Worm (Caenorhabditis elegans) whole organism, L3 larva: Measurements from ENCODE around the gene C34D4.3.

Experiments
- elt-3 ChIP-seq, 3 experiments: fragments of 150-350 bp in 1 of 3; sonication (generic microtip) in 2 of 3; optimal IDR thresholded peaks; 2 replicates in 2 of 3; 4 replicates in 1 of 3; lab custom pipeline; 2014 to 2017; ENCODE audit warnings: missing biosample characterization in 3 of 3, missing genetic modification characterization in 3 of 3
- eor-1 ChIP-seq, 2 experiments: fragments of 150-350 bp; optimal IDR thresholded peaks; 2 replicates each; lab custom pipeline; 2014 to 2018; ENCODE audit warnings: missing biosample characterization in 2 of 2, missing genetic modification characterization in 2 of 2
- fos-1 ChIP-seq: fragments of 150-350 bp; optimal IDR thresholded peaks from 2 replicates; lab custom pipeline; 2014; ENCODE audit warnings: missing biosample characterization, missing genetic modification characterization
- hmg-11 ChIP-seq: sonication (generic microtip); optimal IDR thresholded peaks from 2 replicates; lab custom pipeline; 2016; ENCODE audit warnings: missing genetic modification characterization, missing compliant biosample characterization
- mdl-1 ChIP-seq: fragments of 150-350 bp; optimal IDR thresholded peaks from 2 replicates; lab custom pipeline; 2014; ENCODE audit warnings: missing biosample characterization, missing genetic modification characterization
- nhr-28 ChIP-seq: fragments of 150-350 bp; optimal IDR thresholded peaks from 2 replicates; lab custom pipeline; 2014; ENCODE audit warnings: missing biosample characterization, missing genetic modification characterization
- nhr-67 ChIP-seq: fragments of 150-350 bp; optimal IDR thresholded peaks from 2 replicates; lab custom pipeline; 2014; ENCODE audit warnings: missing biosample characterization, missing genetic modification characterization
- pha-4 ChIP-seq: fragments of 150-350 bp; optimal IDR thresholded peaks from 2 replicates; lab custom pipeline; 2014; ENCODE audit warnings: missing biosample characterization, missing genetic modification reagents, missing genetic modification characterization
- pqm-1 ChIP-seq: fragments of 150-350 bp; optimal IDR thresholded peaks from 2 replicates; lab custom pipeline; 2017; ENCODE audit warnings: missing biosample characterization, missing genetic modification characterization, inconsistent platforms
- skn-1 ChIP-seq: fragments of 150-350 bp; optimal IDR thresholded peaks from 2 replicates; lab custom pipeline; 2014; ENCODE audit warnings: missing biosample characterization, missing genetic modification characterization
- snpc-4 ChIP-seq: fragments of 150-350 bp; optimal IDR thresholded peaks from 2 replicates; lab custom pipeline; 2014; ENCODE audit warnings: missing biosample characterization, missing genetic modification characterization
- unc-62 ChIP-seq: fragments of 150-350 bp; sonication (generic microtip); optimal IDR thresholded peaks from 4 replicates; lab custom pipeline; 2014; ENCODE audit warnings: missing biosample characterization, missing genetic modification reagents, missing genetic modification characterization
- zag-1 ChIP-seq: fragments of 150-350 bp; optimal IDR thresholded peaks from 2 replicates; lab custom pipeline; 2014; ENCODE audit warnings: missing biosample characterization, missing genetic modification characterization
- ztf-11 ChIP-seq: fragments of 150-350 bp; optimal IDR thresholded peaks from 2 replicates; lab custom pipeline; 2014; ENCODE audit warnings: missing biosample characterization, missing genetic modification characterization

ce11 chrIV:7159586-7159985 lies 6.1 kb downstream of the C34D4.3 start:
- TF ChIP-seq ztf-11, result no peak
- TF ChIP-seq elt-3 (tag; optimal IDR thresholded peaks at IDR 0.05; lab: Kevin White, UChicago), result no peak
- no peak for TF ChIP-seq skn-1 (tag; lab: Kevin White, UChicago)
- TF ChIP-seq unc-62, result no peak
- no peak for TF ChIP-seq hmg-11
- no peak for TF ChIP-seq eor-1 (tag; optimal IDR thresholded peaks at IDR 0.05; lab: Kevin White, UChicago)
- no peak for TF ChIP-seq nhr-28 (tag; lab: Kevin White, UChicago)
- TF ChIP-seq zag-1, result no peak
- no peak for TF ChIP-seq mdl-1 (tag; lab: Kevin White, UChicago)
- no peak for TF ChIP-seq pqm-1
- no peak for TF ChIP-seq fos-1 (tag; lab: Kevin White, UChicago)
- TF ChIP-seq snpc-4, result no peak
- TF ChIP-seq nhr-67 (tag; lab: Kevin White, UChicago), result no peak
- no peak for TF ChIP-seq pha-4 (tag; lab: Kevin White, UChicago)
